Fruit fly (Drosophila melanogaster): ENCODE data around the gene brwl.
A peak's percentile ranks its signal among the peaks of the same experiment; 100 is the strongest.

The brwl gene

dm6 chr2L:9613922-9614321 is 45.2 kb downstream of the brwl start (continued):
- TF ChIP-seq btn (GFP tag; optimal IDR thresholded peaks at IDR 0.05) = no peak
- no peak for TF ChIP-seq CG17385 (GFP tag; optimal IDR thresholded peaks at IDR 0.05)
- no peak for TF ChIP-seq disco-r (GFP tag; optimal IDR thresholded peaks at IDR 0.05)
- TF ChIP-seq fd96Cb (tag; optimal IDR thresholded peaks at IDR 0.05) = no peak
- TF ChIP-seq CG15073 (GFP tag; optimal IDR thresholded peaks at IDR 0.05) = no peak
- TF ChIP-seq Dll (GFP tag; IDR thresholded peaks at IDR 0.05; ENCODE audit: partially characterized antibody) = no peak
- peak; percentile 38 for TF ChIP-seq CG11504 (tag; optimal IDR thresholded peaks at IDR 0.05)
- TF ChIP-seq tio (GFP tag; optimal IDR thresholded peaks at IDR 0.05) = no peak
- no peak for TF ChIP-seq run (tag; optimal IDR thresholded peaks at IDR 0.05)
- peak; percentile 3 for TF ChIP-seq CG15696 (tag; optimal IDR thresholded peaks at IDR 0.05)
- no peak for TF ChIP-seq CG10654 (GFP tag; optimal IDR thresholded peaks at IDR 0.05)
- peak; percentile 22 for TF ChIP-seq lilli (GFP tag; optimal IDR thresholded peaks at IDR 0.05)
- 0 out of 2 replicates have a peak, but pooled peaks have one; percentile 19 for TF ChIP-seq E2f1 (GFP tag; IDR thresholded peaks at IDR 0.05)
- TF ChIP-seq CG7839 (tag; optimal IDR thresholded peaks at IDR 0.05) = peak; percentile 19
- no peak for TF ChIP-seq Dp (GFP tag; optimal IDR thresholded peaks at IDR 0.05)
- TF ChIP-seq CG9876 (GFP tag; optimal IDR thresholded peaks at IDR 0.05) = no peak
- no peak for TF ChIP-seq CG16815 (GFP tag; optimal IDR thresholded peaks at IDR 0.05)
- TF ChIP-seq Bgb (GFP tag; IDR thresholded peaks at IDR 0.05; ENCODE audit: partially characterized antibody) = no peak
- no peak for TF ChIP-seq klu (GFP tag; IDR thresholded peaks at IDR 0.05)
- TF ChIP-seq p53 (GFP tag; optimal IDR thresholded peaks at IDR 0.05) = no peak
- TF ChIP-seq CG6791 (GFP tag; IDR thresholded peaks at IDR 0.05; ENCODE audit: partially characterized antibody) = no peak
- TF ChIP-seq CG15479 (GFP tag; optimal IDR thresholded peaks at IDR 0.05) = no peak
- TF ChIP-seq bcd (GFP tag; optimal IDR thresholded peaks at IDR 0.05) = peak; percentile 27
- no peak for TF ChIP-seq CG6683 (GFP tag; optimal IDR thresholded peaks at IDR 0.05)
- TF ChIP-seq CG18476 (GFP tag; optimal IDR thresholded peaks at IDR 0.05) = no peak
- no peak for TF ChIP-seq CG14014 (GFP tag; IDR thresholded peaks at IDR 0.05)
- TF ChIP-seq CG3281 (GFP tag; optimal IDR thresholded peaks at IDR 0.05) = no peak
- no peak for TF ChIP-seq sna (GFP tag; IDR thresholded peaks at IDR 0.05; ENCODE audit: partially characterized antibody)
- TF ChIP-seq CG18599 (GFP tag; optimal IDR thresholded peaks at IDR 0.05) = peak; percentile 33
- no peak for TF ChIP-seq gce (GFP tag; IDR thresholded peaks at IDR 0.05)
- TF ChIP-seq sr (GFP tag; IDR thresholded peaks at IDR 0.05) = no peak
- no peak for TF ChIP-seq nau (GFP tag; optimal IDR thresholded peaks at IDR 0.05)
- no peak for TF ChIP-seq gsb (GFP tag; IDR thresholded peaks at IDR 0.05)
- TF ChIP-seq zfh2 (GFP tag; optimal IDR thresholded peaks at IDR 0.05) = no peak
- TF ChIP-seq CG6765 (GFP tag; optimal IDR thresholded peaks at IDR 0.05) = no peak
- TF ChIP-seq maf-S (GFP tag; optimal IDR thresholded peaks at IDR 0.05) = no peak
- no peak for TF ChIP-seq schlank (tag; optimal IDR thresholded peaks at IDR 0.05)
- TF ChIP-seq Scr (GFP tag; IDR thresholded peaks at IDR 0.05; ENCODE audit: partially characterized antibody) = no peak
- TF ChIP-seq hbn (GFP tag; IDR thresholded peaks at IDR 0.05; ENCODE audit: partially characterized antibody) = no peak
- peak; percentile 41 for TF ChIP-seq Spps (tag; optimal IDR thresholded peaks at IDR 0.05)
- TF ChIP-seq Lhr (GFP tag; optimal IDR thresholded peaks at IDR 0.05) = no peak
- no peak for TF ChIP-seq Nf-YB (GFP tag; optimal IDR thresholded peaks at IDR 0.05)
- TF ChIP-seq CG14860 (GFP tag; IDR thresholded peaks at IDR 0.05; ENCODE audit: partially characterized antibody) = no peak
- 0 out of 3 replicates have a peak, but pooled peaks have one; percentile 11 for TF ChIP-seq CG17361 (GFP tag; IDR thresholded peaks at IDR 0.05)
- peak; percentile 83 for TF ChIP-seq bigmax (GFP tag; optimal IDR thresholded peaks at IDR 0.05)
- TF ChIP-seq Poxn (GFP tag; IDR thresholded peaks at IDR 0.05) = no peak
- no peak for TF ChIP-seq NC2β (GFP tag; optimal IDR thresholded peaks at IDR 0.05)
- no peak for TF ChIP-seq CG30403 (GFP tag; optimal IDR thresholded peaks at IDR 0.05)
- TF ChIP-seq CG16863 (GFP tag; optimal IDR thresholded peaks at IDR 0.05) = no peak
- peak; percentile 33; the same call in 1 of the 2 replicates for TF ChIP-seq CG3847 (GFP tag; IDR thresholded peaks at IDR 0.05)
- no peak; the same call in 1 of the 2 replicates for TF ChIP-seq CG31441 (GFP tag; IDR thresholded peaks at IDR 0.05)
